Fruit fly (Drosophila melanogaster) whole organism, embryonic: Measurements from ENCODE around the gene CG15717.

ENCODE experiments used
- CG10321 ChIP-seq: fragments of 200-800 bp; sonication (Bioruptor generic); IDR thresholded peaks from 2 replicates; pipeline ENCODE4 v1.3.6; 2022; ENCODE audit warnings: missing biosample characterization, missing genetic modification characterization
- CG11504 ChIP-seq: fragments of 200-800 bp; sonication (Bioruptor generic); optimal IDR thresholded peaks from 3 replicates; lab custom pipeline; 2019; ENCODE audit warnings: missing biosample characterization, mild to moderate bottlenecking, missing genetic modification characterization, moderate library complexity
- CG12236 ChIP-seq: fragments of 200-800 bp; sonication (Bioruptor generic); optimal IDR thresholded peaks from 2 replicates; lab custom pipeline; 2016; ENCODE audit warnings: missing biosample characterization, missing genetic modification characterization
- CG1233 ChIP-seq: fragments of 200-800 bp; sonication (Bioruptor generic); optimal IDR thresholded peaks from 4 replicates; lab custom pipeline; 2018; ENCODE audit warnings: missing biosample characterization, mild to moderate bottlenecking, missing genetic modification characterization
- CG15269 ChIP-seq: fragments of 200-800 bp; sonication (Bioruptor generic); optimal IDR thresholded peaks from 2 replicates; lab custom pipeline; 2018; ENCODE audit warnings: missing biosample characterization, mild to moderate bottlenecking, missing genetic modification characterization, moderate library complexity
- CG1603 ChIP-seq: fragments of 200-800 bp; sonication (Bioruptor generic); optimal IDR thresholded peaks from 2 replicates; lab custom pipeline; 2019; ENCODE audit warnings: missing biosample characterization, mild to moderate bottlenecking, missing genetic modification characterization, moderate library complexity
- CG17612 ChIP-seq: fragments of 200-800 bp; sonication (Bioruptor generic); IDR thresholded peaks from 2 replicates; pipeline ENCODE4 v1.3.6; 2022; ENCODE audit warnings: missing biosample characterization, missing genetic modification characterization
- CG1832 ChIP-seq: fragments of 200-800 bp; sonication (Bioruptor generic); optimal IDR thresholded peaks from 2 replicates; lab custom pipeline; 2017; ENCODE audit warnings: missing biosample characterization, mild to moderate bottlenecking, missing genetic modification characterization, inconsistent platforms
- CG32532 ChIP-seq: fragments of 200-800 bp; sonication (Bioruptor generic); IDR thresholded peaks from 2 replicates; pipeline ENCODE4 v1.3.6; 2022; ENCODE audit warnings: missing biosample characterization, missing genetic modification characterization
- CG34224 ChIP-seq: fragments of 200-800 bp; sonication (Bioruptor generic); IDR thresholded peaks from 3 replicates; pipeline ENCODE4 v1.3.6; 2022; ENCODE audit warnings: missing biosample characterization, missing genetic modification characterization; ENCODE audit not compliant: partially characterized antibody
- CG3838 ChIP-seq: fragments of 200-800 bp; sonication (Bioruptor generic); optimal IDR thresholded peaks from 3 replicates; lab custom pipeline; 2016; ENCODE audit warnings: missing biosample characterization, missing genetic modification characterization
- CG4854 ChIP-seq: fragments of 200-800 bp; sonication (Bioruptor generic); optimal IDR thresholded peaks from 2 replicates; lab custom pipeline; 2016; ENCODE audit warnings: missing biosample characterization, missing genetic modification characterization, inconsistent platforms
- CG6683 ChIP-seq: fragments of 200-800 bp; sonication (Bioruptor generic); optimal IDR thresholded peaks from 2 replicates; lab custom pipeline; 2017; ENCODE audit warnings: missing biosample characterization, mild to moderate bottlenecking, missing genetic modification characterization, missing genetic modification reagents
- CG6765 ChIP-seq: fragments of 200-800 bp; sonication (Bioruptor generic); optimal IDR thresholded peaks from 3 replicates; lab custom pipeline; 2017; ENCODE audit warnings: missing biosample characterization, mild to moderate bottlenecking, missing genetic modification characterization
- CG7372 ChIP-seq: fragments of 200-800 bp; sonication (Bioruptor generic); IDR thresholded peaks from 2 replicates; pipeline ENCODE4 v1.3.6; 2022; ENCODE audit warnings: missing biosample characterization, missing genetic modification characterization
- Fer3 ChIP-seq: fragments of 200-800 bp; sonication (Bioruptor generic); optimal IDR thresholded peaks from 2 replicates; lab custom pipeline; 2018; ENCODE audit warnings: missing biosample characterization, mild to moderate bottlenecking, missing genetic modification characterization, moderate library complexity
- Hr78 ChIP-seq, 2 experiments: fragments of 200-800 bp in 1 of 2; fragments of >200 bp in 1 of 2; sonication (Bioruptor generic) in 1 of 2; optimal IDR thresholded peaks; 2 replicates each; lab custom pipeline; 2017 to 2019; ENCODE audit warnings: missing biosample characterization in 2 of 2, missing genetic modification characterization in 2 of 2, mild to moderate bottlenecking in 1 of 2, moderate library complexity in 1 of 2
- Jarid2 ChIP-seq: fragments of 200-800 bp; sonication (Bioruptor generic); optimal IDR thresholded peaks from 3 replicates; lab custom pipeline; 2017; ENCODE audit warnings: mild to moderate bottlenecking, missing biosample characterization, missing genetic modification reagents, missing genetic modification characterization
- Ptx1 ChIP-seq: fragments of 200-800 bp; sonication (Bioruptor generic); IDR thresholded peaks from 2 replicates; pipeline ENCODE4 v1.3.6; 2022; ENCODE audit warnings: missing biosample characterization, missing genetic modification characterization
- Trl ChIP-seq, 3 experiments: fragments of >200 bp in 2 of 3; fragments of 200-800 bp in 1 of 3; sonication (Bioruptor generic) in 1 of 3; optimal IDR thresholded peaks; 2 replicates in 1 of 3; 3 replicates in 2 of 3; lab custom pipeline; 2016 to 2017; ENCODE audit warnings: missing biosample characterization in 1 of 3, missing genetic modification characterization in 1 of 3
- aop ChIP-seq: fragments of 200-800 bp; sonication (Bioruptor generic); IDR thresholded peaks from 2 replicates; pipeline ENCODE4 v1.3.6; 2022; ENCODE audit warnings: missing biosample characterization, missing genetic modification characterization
- ato ChIP-seq: fragments of 200-800 bp; sonication (Bioruptor generic); IDR thresholded peaks from 2 replicates; pipeline ENCODE4 v1.3.6; 2022; ENCODE audit warnings: missing biosample characterization, missing genetic modification characterization; ENCODE audit not compliant: partially characterized antibody
- bsh ChIP-seq, 2 experiments: fragments of 200-800 bp; sonication (Bioruptor generic); optimal IDR thresholded peaks; 2 replicates each; lab custom pipeline; 2017 to 2018; ENCODE audit warnings: mild to moderate bottlenecking in 2 of 2, missing biosample characterization in 2 of 2, missing genetic modification characterization in 2 of 2, moderate library complexity in 1 of 2
- cg ChIP-seq: fragments of 200-800 bp; sonication (Bioruptor generic); optimal IDR thresholded peaks from 3 replicates; lab custom pipeline; 2019; ENCODE audit warnings: missing biosample characterization, mild to moderate bottlenecking, missing genetic modification characterization, moderate library complexity
- chif ChIP-seq, 2 experiments: fragments of 200-800 bp; sonication (Bioruptor generic); optimal IDR thresholded peaks; 3 replicates each; lab custom pipeline; 2016; ENCODE audit warnings: missing biosample characterization in 2 of 2, missing genetic modification characterization in 2 of 2
- dmrt11E ChIP-seq: fragments of 200-800 bp; sonication (Bioruptor generic); optimal IDR thresholded peaks from 3 replicates; lab custom pipeline; 2018; ENCODE audit warnings: missing biosample characterization, mild to moderate bottlenecking, missing genetic modification characterization, moderate library complexity
- eve ChIP-seq, 2 experiments: fragments of >200 bp; optimal IDR thresholded peaks; 2 replicates each; lab custom pipeline; 2017; ENCODE audit warnings: missing biosample characterization in 2 of 2, missing genetic modification characterization in 2 of 2
- ewg ChIP-seq: fragments of 200-800 bp; sonication (Bioruptor generic); optimal IDR thresholded peaks from 3 replicates; lab custom pipeline; 2017; ENCODE audit warnings: mild to moderate bottlenecking, missing biosample characterization, missing genetic modification reagents, missing genetic modification characterization
- eyg ChIP-seq: fragments of 200-800 bp; sonication (Bioruptor generic); optimal IDR thresholded peaks from 3 replicates; lab custom pipeline; 2016; ENCODE audit warnings: missing biosample characterization, missing genetic modification characterization
- her ChIP-seq: fragments of 200-800 bp; sonication (Bioruptor generic); optimal IDR thresholded peaks from 2 replicates; lab custom pipeline; 2016; ENCODE audit warnings: missing biosample characterization, missing genetic modification characterization
- insv ChIP-seq, 2 experiments: fragments of 200-800 bp; sonication (Bioruptor generic); optimal IDR thresholded peaks; 3 replicates each; lab custom pipeline; 2016 to 2018; ENCODE audit warnings: missing biosample characterization in 2 of 2, missing genetic modification characterization in 2 of 2
- kah ChIP-seq: fragments of 200-800 bp; sonication (Bioruptor generic); optimal IDR thresholded peaks from 2 replicates; lab custom pipeline; 2018; ENCODE audit warnings: missing biosample characterization, mild to moderate bottlenecking, missing genetic modification characterization
- kni ChIP-seq: fragments of 200-800 bp; sonication (Bioruptor generic); optimal IDR thresholded peaks from 3 replicates; lab custom pipeline; 2017; ENCODE audit warnings: mild to moderate bottlenecking, missing biosample characterization, missing genetic modification reagents, missing genetic modification characterization
- lmd ChIP-seq: fragments of 200-800 bp; sonication (Bioruptor generic); IDR thresholded peaks from 2 replicates; pipeline ENCODE4 v1.3.6; 2022; ENCODE audit warnings: missing biosample characterization, missing genetic modification characterization
- mirr ChIP-seq: fragments of 200-800 bp; sonication (Bioruptor generic); optimal IDR thresholded peaks from 3 replicates; lab custom pipeline; 2018; ENCODE audit warnings: missing biosample characterization, mild to moderate bottlenecking, missing genetic modification characterization
- nerfin-2 ChIP-seq: fragments of 200-800 bp; sonication (Bioruptor generic); IDR thresholded peaks from 2 replicates; pipeline ENCODE4 v1.3.6; 2022; ENCODE audit warnings: missing biosample characterization, missing genetic modification characterization; ENCODE audit not compliant: partially characterized antibody
- nom ChIP-seq: fragments of 200-800 bp; sonication (Bioruptor generic); optimal IDR thresholded peaks from 2 replicates; lab custom pipeline; 2017; ENCODE audit warnings: missing biosample characterization, missing genetic modification characterization, mild to moderate bottlenecking, moderate library complexity, missing genetic modification reagents
- org-1 ChIP-seq: fragments of 200-800 bp; sonication (Bioruptor generic); optimal IDR thresholded peaks from 2 replicates; lab custom pipeline; 2017; ENCODE audit warnings: missing biosample characterization, missing genetic modification characterization
- pho ChIP-seq: fragments of 200-800 bp; sonication (Bioruptor generic); optimal IDR thresholded peaks from 2 replicates; lab custom pipeline; 2016; ENCODE audit warnings: missing biosample characterization, missing genetic modification characterization
- salm ChIP-seq: fragments of 200-800 bp; sonication (Bioruptor generic); optimal IDR thresholded peaks from 2 replicates; lab custom pipeline; 2018; ENCODE audit warnings: missing biosample characterization, mild to moderate bottlenecking, missing genetic modification characterization
- scrt ChIP-seq: fragments of 200-800 bp; sonication (Bioruptor generic); optimal IDR thresholded peaks from 2 replicates; lab custom pipeline; 2018; ENCODE audit warnings: missing biosample characterization, mild to moderate bottlenecking, missing genetic modification characterization, moderate library complexity
- seq ChIP-seq: fragments of 200-800 bp; sonication (Bioruptor generic); IDR thresholded peaks from 2 replicates; pipeline ENCODE4 v1.3.6; 2022; ENCODE audit warnings: missing biosample characterization, missing genetic modification characterization
- sna ChIP-seq: fragments of 200-800 bp; sonication (Bioruptor generic); IDR thresholded peaks from 2 replicates; pipeline ENCODE4 v1.3.6; 2022; ENCODE audit warnings: missing biosample characterization, missing genetic modification characterization; ENCODE audit not compliant: partially characterized antibody
- tap ChIP-seq: fragments of 200-800 bp; optimal IDR thresholded peaks from 3 replicates; lab custom pipeline; 2019; ENCODE audit warnings: missing biosample characterization, mild to moderate bottlenecking, missing genetic modification characterization, moderate library complexity
- twi ChIP-seq: fragments of 200-800 bp; optimal IDR thresholded peaks from 2 replicates; lab custom pipeline; 2019; ENCODE audit warnings: missing biosample characterization, mild to moderate bottlenecking, missing genetic modification characterization, moderate library complexity

CG15717 gene

DNA sequence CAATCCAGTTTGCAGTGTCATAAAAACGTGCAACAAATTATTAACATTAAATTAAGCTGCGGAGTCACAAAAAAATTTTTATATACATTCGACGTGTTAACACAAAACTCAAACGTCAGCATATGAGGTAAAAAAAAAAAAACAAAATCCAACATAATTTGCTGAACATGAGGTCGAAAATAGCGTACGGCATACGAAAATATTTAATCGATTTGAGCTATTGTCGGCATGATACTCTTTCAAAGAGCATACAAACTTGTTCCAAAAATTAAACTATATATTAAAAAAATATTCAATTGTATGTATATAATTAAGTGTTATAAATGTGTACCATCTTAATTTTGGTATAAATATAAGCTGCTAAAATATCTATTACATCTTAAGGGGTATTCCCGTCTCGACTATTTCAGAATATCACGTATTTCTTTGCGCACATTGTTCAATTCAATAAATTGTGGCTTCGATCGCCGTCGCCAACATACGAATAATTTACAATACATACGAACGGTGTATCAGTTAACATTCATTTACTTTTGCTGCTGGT is 19.1 kb upstream of the CG15717 start (continued):
- TF ChIP-seq lmd (GFP tag; lab: Robert Waterston, UW) = peak; percentile 63

DNA sequence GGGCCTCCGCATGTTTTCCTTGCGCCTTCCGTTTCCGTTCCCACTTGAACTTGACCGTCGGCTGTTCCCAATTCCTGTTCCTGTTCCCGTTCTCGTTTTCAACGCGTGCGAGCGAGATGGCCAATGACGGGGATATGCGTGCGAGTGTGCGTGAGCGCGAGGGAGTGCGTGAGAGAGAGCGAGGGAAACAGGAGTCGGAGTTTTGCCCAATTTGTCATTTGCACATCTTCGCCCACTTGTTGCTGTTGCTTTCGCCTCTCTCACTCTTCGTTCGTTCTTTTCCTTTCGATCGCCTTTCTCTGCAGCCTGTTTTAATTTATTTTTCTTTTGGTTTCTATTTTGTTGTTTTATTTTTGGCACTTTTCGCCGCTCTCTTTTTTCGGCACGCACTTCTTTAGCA is 16.9 kb upstream of the CG15717 start:
- TF ChIP-seq insv (GFP tag; optimal IDR thresholded peaks at IDR 0.05; lab: Kevin White, UChicago) = no peak
- TF ChIP-seq kah (GFP tag; lab: Kevin White, UChicago) = peak; percentile 96
- TF ChIP-seq cg = peak; percentile 59
- peak; percentile 17 for TF ChIP-seq kni
- peak; percentile 76 for TF ChIP-seq nom (GFP tag; lab: Kevin White, UChicago)
- peak; percentile 56 to 68 for TF ChIP-seq Trl (optimal IDR thresholded peaks at IDR 0.05; lab: Kevin White, UChicago)
- no peak for TF ChIP-seq Trl (GFP tag; optimal IDR thresholded peaks at IDR 0.05; lab: Kevin White, UChicago)
- TF ChIP-seq scrt (GFP tag; lab: Kevin White, UChicago) = peak; percentile 61
- no peak for TF ChIP-seq eyg (GFP tag; lab: Kevin White, UChicago)
- TF ChIP-seq CG10321 (GFP tag; lab: Robert Waterston, UW) = peak; percentile 38; the same call in 1 of the 2 replicates
- TF ChIP-seq CG32532 = 0 out of 2 replicates have a peak, but pooled peaks have one; percentile 5
- peak; percentile 81 for TF ChIP-seq CG1832
- no peak for TF ChIP-seq CG6765 (GFP tag; lab: Kevin White, UChicago)
- TF ChIP-seq aop (GFP tag; lab: Robert Waterston, UW) = peak; percentile 64

DNA sequence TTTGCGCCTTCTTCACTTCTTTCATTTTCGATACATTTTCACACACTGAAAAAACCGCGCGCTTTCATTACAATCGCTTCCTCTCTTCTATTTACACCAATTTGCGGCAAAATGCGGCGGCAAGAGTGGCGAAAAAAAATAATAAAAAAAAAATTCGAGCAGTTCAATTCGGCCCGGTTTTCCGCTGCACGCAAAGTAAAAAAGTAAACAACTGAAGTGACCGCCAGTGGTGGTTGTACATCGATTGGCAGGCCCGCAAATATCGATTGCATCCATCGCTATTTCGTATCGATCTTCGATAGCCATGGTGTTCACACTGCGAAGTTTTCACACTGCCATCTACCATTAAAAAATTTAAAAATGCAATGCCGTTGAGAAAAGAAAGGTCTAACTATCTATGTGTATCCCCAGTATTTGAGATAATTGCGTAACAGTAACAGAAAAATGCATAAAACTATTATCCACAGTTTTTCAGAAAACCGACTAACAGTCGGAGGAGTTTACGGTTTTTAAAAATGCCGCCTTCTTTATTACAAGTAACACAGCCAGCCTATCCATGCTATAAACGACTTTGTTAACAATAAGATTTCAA is 16.4 kb upstream of the CG15717 start, which contains the start of gene Chpf:
Gene Chpf (minus strand): TSS at position 225 of the 592 bp plus-strand sequence.
- no peak for TF ChIP-seq tap (tag; lab: Kevin White, UChicago)
- peak; percentile 32 for TF ChIP-seq CG1603
- no peak for TF ChIP-seq CG15269
- no peak for TF ChIP-seq Fer3 (tag; lab: Kevin White, UChicago)
- peak; percentile 32; the same call in 1 of the 2 replicates for TF ChIP-seq Ptx1 (GFP tag; lab: Robert Waterston, UW)
- peak; percentile 74; the same call in 1 of the 2 replicates for TF ChIP-seq ato (GFP tag; lab: Robert Waterston, UW)
- TF ChIP-seq CG17612 = no peak
- no peak for TF ChIP-seq seq (GFP tag; lab: Robert Waterston, UW)
- TF ChIP-seq eve (GFP tag; optimal IDR thresholded peaks at IDR 0.05; lab: Kevin White, UChicago) = no peak
- TF ChIP-seq her (GFP tag; lab: Kevin White, UChicago) = no peak
- no peak for TF ChIP-seq salm
- TF ChIP-seq CG4854 = no peak
- TF ChIP-seq CG12236 (GFP tag; lab: Kevin White, UChicago) = no peak
- no peak for TF ChIP-seq CG7372 (GFP tag; lab: Robert Waterston, UW)
- TF ChIP-seq sna (GFP tag; lab: Robert Waterston, UW) = peak; percentile 59; the same call in 1 of the 2 replicates
- no peak for TF ChIP-seq chif (GFP tag; optimal IDR thresholded peaks at IDR 0.05; lab: Kevin White, UChicago)
- TF ChIP-seq CG3838 (GFP tag; lab: Kevin White, UChicago) = no peak
- no peak for TF ChIP-seq CG1233 (GFP tag; lab: Kevin White, UChicago)
- TF ChIP-seq CG11504 = no peak
- peak; percentile 66 for TF ChIP-seq Jarid2 (GFP tag; lab: Kevin White, UChicago)
- TF ChIP-seq org-1 = no peak
- TF ChIP-seq CG34224 (GFP tag; lab: Robert Waterston, UW) = peak; percentile 50; the same call in 1 of the 3 replicates
- peak; percentile 84 for TF ChIP-seq nerfin-2 (GFP tag; lab: Robert Waterston, UW)
- TF ChIP-seq twi (tag; lab: Kevin White, UChicago) = no peak
- peak in 1 of 2 experiments; percentile 25 for TF ChIP-seq bsh (GFP tag; optimal IDR thresholded peaks at IDR 0.05; lab: Kevin White, UChicago)
- no peak for TF ChIP-seq ewg (GFP tag; lab: Kevin White, UChicago)
- no peak for TF ChIP-seq Hr78 (GFP tag; optimal IDR thresholded peaks at IDR 0.05; lab: Kevin White, UChicago)
- TF ChIP-seq dmrt11E (tag; lab: Kevin White, UChicago) = no peak
- no peak for TF ChIP-seq CG6683 (GFP tag; lab: Kevin White, UChicago)
- no peak for TF ChIP-seq mirr
- no peak for TF ChIP-seq pho (GFP tag; lab: Kevin White, UChicago)
